Fruit fly (Drosophila melanogaster) S2 (cell line): Measurements from ENCODE around the gene CG10418.

ENCODE experiments used
- CG8478 ChIP-seq: fragments of >200 bp; optimal IDR thresholded peaks from 2 replicates; lab custom pipeline; 2018
- CTCF ChIP-seq, 2 experiments: fragments of >200 bp; optimal IDR thresholded peaks; 2 replicates each; lab custom pipeline; 2018

CG10418 gene

dm6 chr3L:12374420-12374819 lies 37.9 kb downstream of the CG10418 start:
- TF ChIP-seq CTCF (optimal IDR thresholded peaks at IDR 0.05; lab: Kevin White, UChicago) (no peak), CG8478 (lab: Kevin White, UChicago) (no peak)

- TF ChIP-seq CTCF (optimal IDR thresholded peaks at IDR 0.05; lab: Kevin White, UChicago) (peak; percentile 80 to 85), CG8478 (lab: Kevin White, UChicago) (no peak)
These were observed 44.1 kb downstream of the CG10418 start for dm6 chr3L:12380592-12380991.
